Worm (Caenorhabditis elegans) whole organism, L2 larva: ENCODE data around the gene T24H10.1.

Source experiments
- F13H6.1 ChIP-seq: sonication (generic microtip); optimal IDR thresholded peaks from 2 replicates; lab custom pipeline; 2016; ENCODE audit warnings: missing genetic modification characterization, missing compliant biosample characterization
- R02D3.7 ChIP-seq: fragments of 150-350 bp; optimal IDR thresholded peaks from 2 replicates; lab custom pipeline; 2014; ENCODE audit warnings: missing biosample characterization, missing genetic modification characterization
- Y55F3AM.14 ChIP-seq: fragments of 200-800 bp; sonication (Bioruptor generic); optimal IDR thresholded peaks from 2 replicates; lab custom pipeline; 2018; ENCODE audit warnings: mild to moderate bottlenecking, missing genetic modification characterization, missing compliant biosample characterization
- ZK546.5 ChIP-seq: sonication (generic microtip); optimal IDR thresholded peaks from 2 replicates; lab custom pipeline; 2017; ENCODE audit warnings: missing biosample characterization, missing genetic modification characterization
- aly-2 ChIP-seq: fragments of 150-350 bp; optimal IDR thresholded peaks from 2 replicates; lab custom pipeline; 2014; ENCODE audit warnings: missing biosample characterization, missing genetic modification characterization
- ama-1 ChIP-seq: fragments of 150-350 bp; optimal IDR thresholded peaks from 2 replicates; lab custom pipeline; 2018; ENCODE audit warnings: inconsistent platforms
- ceh-16 ChIP-seq: fragments of 150-350 bp; optimal IDR thresholded peaks from 2 replicates; lab custom pipeline; 2014; ENCODE audit warnings: missing biosample characterization, missing genetic modification characterization
- ceh-82 ChIP-seq: fragments of 150-350 bp; optimal IDR thresholded peaks from 2 replicates; lab custom pipeline; 2014; ENCODE audit warnings: missing biosample characterization, missing genetic modification characterization
- crh-2 ChIP-seq: sonication (generic microtip); optimal IDR thresholded peaks from 2 replicates; lab custom pipeline; 2017; ENCODE audit warnings: missing biosample characterization, missing genetic modification characterization
- dmd-4 ChIP-seq: sonication (generic microtip); optimal IDR thresholded peaks from 2 replicates; lab custom pipeline; 2017; ENCODE audit warnings: missing biosample characterization, missing genetic modification characterization
- egl-27 ChIP-seq: sonication (generic microtip); optimal IDR thresholded peaks from 3 replicates; lab custom pipeline; 2017; ENCODE audit warnings: missing biosample characterization, missing genetic modification reagents, missing genetic modification characterization
- elt-1 ChIP-seq: fragments of 150-350 bp; optimal IDR thresholded peaks from 2 replicates; lab custom pipeline; 2014; ENCODE audit warnings: missing biosample characterization, missing genetic modification characterization
- elt-3 ChIP-seq: sonication (generic microtip); optimal IDR thresholded peaks from 2 replicates; lab custom pipeline; 2017; ENCODE audit warnings: missing biosample characterization, missing genetic modification characterization
- fos-1 ChIP-seq: fragments of 150-350 bp; optimal IDR thresholded peaks from 2 replicates; lab custom pipeline; 2014; ENCODE audit warnings: missing biosample characterization, missing genetic modification characterization
- lin-13 ChIP-seq: fragments of 150-350 bp; optimal IDR thresholded peaks from 2 replicates; lab custom pipeline; 2014; ENCODE audit warnings: missing biosample characterization, missing genetic modification reagents, missing genetic modification characterization
- lin-39 ChIP-seq: fragments of 150-350 bp; optimal IDR thresholded peaks from 2 replicates; lab custom pipeline; 2014; ENCODE audit warnings: missing biosample characterization, missing genetic modification reagents, missing genetic modification characterization
- mab-5 ChIP-seq: fragments of 150-350 bp; optimal IDR thresholded peaks from 2 replicates; lab custom pipeline; 2014; ENCODE audit warnings: missing biosample characterization, missing genetic modification characterization
- mbf-1 ChIP-seq: sonication (generic microtip); optimal IDR thresholded peaks from 2 replicates; lab custom pipeline; 2017; ENCODE audit warnings: missing biosample characterization, missing genetic modification characterization
- nhr-10 ChIP-seq: sonication (generic microtip); optimal IDR thresholded peaks from 2 replicates; lab custom pipeline; 2017; ENCODE audit warnings: missing biosample characterization, missing genetic modification characterization
- nhr-12 ChIP-seq: fragments of 150-350 bp; optimal IDR thresholded peaks from 2 replicates; lab custom pipeline; 2014; ENCODE audit warnings: missing biosample characterization, missing genetic modification characterization
- nhr-129 ChIP-seq: fragments of 150-350 bp; optimal IDR thresholded peaks from 2 replicates; lab custom pipeline; 2014; ENCODE audit warnings: missing biosample characterization, missing genetic modification characterization
- nhr-21 ChIP-seq: fragments of 150-350 bp; optimal IDR thresholded peaks from 2 replicates; lab custom pipeline; 2014; ENCODE audit warnings: missing biosample characterization, missing genetic modification characterization
- nhr-23 ChIP-seq: fragments of 150-350 bp; optimal IDR thresholded peaks from 2 replicates; lab custom pipeline; 2014; ENCODE audit warnings: missing biosample characterization, missing genetic modification reagents, missing genetic modification characterization
- nhr-237 ChIP-seq: fragments of 150-350 bp; optimal IDR thresholded peaks from 2 replicates; lab custom pipeline; 2014; ENCODE audit warnings: missing biosample characterization, missing genetic modification characterization
- nhr-25 ChIP-seq: fragments of 150-350 bp; sonication (generic microtip); optimal IDR thresholded peaks from 3 replicates; lab custom pipeline; 2014; ENCODE audit warnings: missing biosample characterization, missing genetic modification characterization
- nhr-6 ChIP-seq: fragments of 150-350 bp; optimal IDR thresholded peaks from 2 replicates; lab custom pipeline; 2014; ENCODE audit warnings: missing biosample characterization, missing genetic modification characterization
- nhr-77 ChIP-seq: fragments of 150-350 bp; optimal IDR thresholded peaks from 2 replicates; lab custom pipeline; 2014; ENCODE audit warnings: missing biosample characterization, missing genetic modification characterization
- peb-1 ChIP-seq: fragments of 150-350 bp; optimal IDR thresholded peaks from 2 replicates; lab custom pipeline; 2014; ENCODE audit warnings: missing biosample characterization, missing genetic modification characterization
- sem-4 ChIP-seq: fragments of 150-350 bp; optimal IDR thresholded peaks from 2 replicates; lab custom pipeline; 2014; ENCODE audit warnings: missing biosample characterization, missing genetic modification reagents, missing genetic modification characterization
- skn-1 ChIP-seq: sonication (generic microtip); optimal IDR thresholded peaks from 2 replicates; lab custom pipeline; 2017; ENCODE audit warnings: missing biosample characterization, missing genetic modification characterization
- sma-3 ChIP-seq: sonication (generic microtip); optimal IDR thresholded peaks from 2 replicates; lab custom pipeline; 2016; ENCODE audit warnings: missing genetic modification reagents, missing genetic modification characterization, missing compliant biosample characterization
- sma-9 ChIP-seq, 2 experiments: fragments of 150-350 bp in 1 of 2; sonication (generic microtip) in 1 of 2; optimal IDR thresholded peaks; 2 replicates each; lab custom pipeline; 2014 to 2016; ENCODE audit warnings: missing genetic modification characterization in 2 of 2, mild to moderate bottlenecking in 1 of 2, missing biosample characterization in 1 of 2, missing compliant biosample characterization in 1 of 2, missing genetic modification reagents in 1 of 2, moderate library complexity in 1 of 2
- unc-39 ChIP-seq: fragments of 150-350 bp; optimal IDR thresholded peaks from 2 replicates; lab custom pipeline; 2014; ENCODE audit warnings: missing biosample characterization, missing genetic modification characterization
- unc-55 ChIP-seq: fragments of 150-350 bp; sonication (generic microtip); optimal IDR thresholded peaks from 3 replicates; lab custom pipeline; 2014; ENCODE audit warnings: missing biosample characterization, missing genetic modification reagents, missing genetic modification characterization
- zag-1 ChIP-seq: fragments of 150-350 bp; optimal IDR thresholded peaks from 2 replicates; lab custom pipeline; 2014; ENCODE audit warnings: missing biosample characterization, missing genetic modification characterization
- ztf-1 ChIP-seq: fragments of 200-800 bp; sonication (Bioruptor generic); conservative IDR thresholded peaks from 2 replicates; pipeline ENCODE4 v1.3.6; 2022; ENCODE audit warnings: missing genetic modification characterization, missing compliant biosample characterization

The T24H10.1 gene

ce11 chrII:9062261-9062948 lies 36.8 kb upstream of the T24H10.1 start:
- TF ChIP-seq mab-5 (tag; lab: Kevin White, UChicago) (no peak), nhr-25 (peak; percentile 40), unc-55 (GFP tag; lab: Kevin White, UChicago) (peak; percentile 8), nhr-23 (tag; lab: Kevin White, UChicago) (no peak), elt-3 (tag; lab: Kevin White, UChicago) (no peak), aly-2 (tag; lab: Kevin White, UChicago) (no peak)
- TF ChIP-seq, all 48 proteins: peak for 2

ce11 chrII:9063350-9063749 lies 35.8 kb upstream of the T24H10.1 start:
- TF ChIP-seq sma-3 (GFP tag; lab: Kevin White, UChicago) (no peak), skn-1 (tag; lab: Kevin White, UChicago) (no peak), nhr-10 (no peak), zag-1 (tag; lab: Kevin White, UChicago) (no peak), dmd-4 (no peak), F13H6.1 (tag; lab: Kevin White, UChicago) (no peak), nhr-77 (tag; lab: Kevin White, UChicago) (no peak), ztf-1 (GFP tag; lab: Robert Waterston, UW) (no peak), nhr-25 (no peak), lin-13 (no peak), nhr-237 (tag; lab: Kevin White, UChicago) (no peak), nhr-6 (tag; lab: Kevin White, UChicago) (no peak), nhr-21 (no peak), nhr-12 (tag; lab: Kevin White, UChicago) (no peak), sem-4 (tag; lab: Kevin White, UChicago) (no peak), fos-1 (tag; lab: Kevin White, UChicago) (no peak), lin-39 (tag; lab: Kevin White, UChicago) (no peak), crh-2 (tag; lab: Kevin White, UChicago) (no peak), elt-3 (tag; lab: Kevin White, UChicago) (no peak)

ce11 chrII:9064437-9064836 lies 34.7 kb upstream of the T24H10.1 start:
- TF ChIP-seq elt-1 (tag; lab: Kevin White, UChicago), result peak; percentile 82
- TF ChIP-seq nhr-6 (tag; lab: Kevin White, UChicago), result peak; percentile 20
- TF ChIP-seq nhr-23 (tag; lab: Kevin White, UChicago), result peak; percentile 91
- TF ChIP-seq Y55F3AM.14, result no peak
- TF ChIP-seq nhr-25, result peak; percentile 21
- no peak for TF ChIP-seq ZK546.5 (tag; lab: Kevin White, UChicago)
- no peak for TF ChIP-seq peb-1 (tag; lab: Kevin White, UChicago)
- TF ChIP-seq sma-9 (GFP tag; optimal IDR thresholded peaks at IDR 0.05; lab: Kevin White, UChicago), result peak; percentile 6
- no peak for TF ChIP-seq sma-9 (tag; optimal IDR thresholded peaks at IDR 0.05; lab: Kevin White, UChicago)
- TF ChIP-seq skn-1 (tag; lab: Kevin White, UChicago), result no peak
- TF ChIP-seq nhr-21, result no peak
- no peak for TF ChIP-seq sem-4 (tag; lab: Kevin White, UChicago)
- no peak for TF ChIP-seq nhr-10
- TF ChIP-seq nhr-129 (tag; lab: Kevin White, UChicago), result no peak
- no peak for TF ChIP-seq fos-1 (tag; lab: Kevin White, UChicago)
- TF ChIP-seq ceh-16, result peak; percentile 73
- no peak for TF ChIP-seq unc-39 (tag; lab: Kevin White, UChicago)
- TF ChIP-seq ama-1 (lab: Kevin White, UChicago), result no peak
- TF ChIP-seq nhr-12 (tag; lab: Kevin White, UChicago), result no peak
- no peak for TF ChIP-seq R02D3.7

- TF ChIP-seq egl-27 (tag; lab: Kevin White, UChicago), result no peak
- no peak for TF ChIP-seq fos-1 (tag; lab: Kevin White, UChicago)
Measured at ce11 chrII:9069836-9070235, 29.3 kb upstream of the T24H10.1 start.

- TF ChIP-seq ceh-82, result no peak
- TF ChIP-seq nhr-6 (tag; lab: Kevin White, UChicago), result no peak
- TF ChIP-seq nhr-77 (tag; lab: Kevin White, UChicago), result no peak
- TF ChIP-seq elt-3 (tag; lab: Kevin White, UChicago), result no peak
- TF ChIP-seq nhr-23 (tag; lab: Kevin White, UChicago), result no peak
- TF ChIP-seq mbf-1, result no peak
- no peak for TF ChIP-seq zag-1 (tag; lab: Kevin White, UChicago)
- TF ChIP-seq peb-1 (tag; lab: Kevin White, UChicago), result no peak
Measured at ce11 chrII:9070740-9071139, 28.4 kb upstream of the T24H10.1 start, which contains the start of gene T24B8.4. T24B8.4 (minus strand) TSS chrII:9070840.
